Fruit fly (Drosophila melanogaster) whole organism, embryonic: ENCODE measurements around the gene Ada1-2.

Source experiments
- CG10147 ChIP-seq: fragments of 200-800 bp; sonication (Bioruptor generic); optimal IDR thresholded peaks from 2 replicates; lab custom pipeline; 2019; ENCODE audit warnings: missing biosample characterization, mild to moderate bottlenecking, missing genetic modification characterization, moderate library complexity
- CG10209 ChIP-seq: fragments of 200-800 bp; sonication (Bioruptor generic); optimal IDR thresholded peaks from 3 replicates; lab custom pipeline; 2017; ENCODE audit warnings: missing biosample characterization, mild to moderate bottlenecking, missing genetic modification characterization, missing genetic modification reagents
- CG10321 ChIP-seq: fragments of 200-800 bp; sonication (Bioruptor generic); IDR thresholded peaks from 2 replicates; pipeline ENCODE4 v1.3.6; 2022; ENCODE audit warnings: missing biosample characterization, missing genetic modification characterization
- CG10431 ChIP-seq: fragments of 200-800 bp; sonication (Bioruptor generic); optimal IDR thresholded peaks from 3 replicates; lab custom pipeline; 2018; ENCODE audit warnings: missing biosample characterization, mild to moderate bottlenecking, missing genetic modification characterization
- CG14965 ChIP-seq: fragments of 200-800 bp; sonication (Bioruptor generic); optimal IDR thresholded peaks from 2 replicates; lab custom pipeline; 2016; ENCODE audit warnings: missing biosample characterization, missing genetic modification characterization, borderline replicate concordance
- CG18476 ChIP-seq: fragments of 200-800 bp; sonication (Bioruptor generic); optimal IDR thresholded peaks from 2 replicates; lab custom pipeline; 2016; ENCODE audit warnings: missing biosample characterization, mild to moderate bottlenecking, missing genetic modification characterization
- CG2202 ChIP-seq: fragments of 200-800 bp; sonication (Bioruptor generic); optimal IDR thresholded peaks from 2 replicates; lab custom pipeline; 2018; ENCODE audit warnings: missing biosample characterization, mild to moderate bottlenecking, missing genetic modification characterization
- CG2712 ChIP-seq: fragments of 200-800 bp; optimal IDR thresholded peaks from 3 replicates; lab custom pipeline; 2019; ENCODE audit warnings: missing biosample characterization, mild to moderate bottlenecking, missing genetic modification characterization, moderate library complexity
- CG31224 ChIP-seq: fragments of 200-800 bp; sonication (Bioruptor generic); IDR thresholded peaks from 2 replicates; pipeline ENCODE4 v1.3.6; 2022; ENCODE audit warnings: missing biosample characterization, missing genetic modification characterization
- CG32772 ChIP-seq: fragments of 200-800 bp; sonication (Bioruptor generic); IDR thresholded peaks from 2 replicates; pipeline ENCODE4 v1.3.6; 2022; ENCODE audit warnings: missing biosample characterization, missing genetic modification characterization
- CG34376 ChIP-seq: fragments of 200-800 bp; sonication (Bioruptor generic); optimal IDR thresholded peaks from 2 replicates; lab custom pipeline; 2018; ENCODE audit warnings: missing biosample characterization, mild to moderate bottlenecking, missing genetic modification characterization
- CG3847 ChIP-seq: fragments of 200-800 bp; sonication (Bioruptor generic); IDR thresholded peaks from 2 replicates; pipeline ENCODE4 v1.3.6; 2022; ENCODE audit warnings: missing biosample characterization, missing genetic modification characterization
- CG42726 ChIP-seq: fragments of 200-800 bp; sonication (Bioruptor generic); IDR thresholded peaks from 2 replicates; pipeline ENCODE4 v1.3.6; 2022; ENCODE audit warnings: missing biosample characterization, missing genetic modification characterization; ENCODE audit not compliant: partially characterized antibody
- CG6689 ChIP-seq: fragments of 200-800 bp; sonication (Bioruptor generic); IDR thresholded peaks from 2 replicates; pipeline ENCODE4 v1.3.6; 2022; ENCODE audit warnings: missing biosample characterization, missing genetic modification characterization
- CG7357 ChIP-seq: fragments of 200-800 bp; sonication (Bioruptor generic); IDR thresholded peaks from 3 replicates; pipeline ENCODE4 v1.3.6; 2022; ENCODE audit warnings: missing biosample characterization, missing genetic modification characterization
- CG8924 ChIP-seq: fragments of 200-800 bp; optimal IDR thresholded peaks from 3 replicates; lab custom pipeline; 2019; ENCODE audit warnings: missing biosample characterization, mild to moderate bottlenecking, missing genetic modification characterization, moderate library complexity
- CHES-1-like ChIP-seq: fragments of 200-800 bp; sonication (Bioruptor generic); optimal IDR thresholded peaks from 2 replicates; lab custom pipeline; 2016; ENCODE audit warnings: missing biosample characterization, missing genetic modification characterization
- CoRest ChIP-seq: fragments of 200-800 bp; sonication (Bioruptor generic); optimal IDR thresholded peaks from 3 replicates; lab custom pipeline; 2018; ENCODE audit warnings: missing biosample characterization, mild to moderate bottlenecking, missing genetic modification characterization, moderate library complexity
- Eip74EF ChIP-seq, 2 experiments: fragments of 200-800 bp in 1 of 2; fragments of >200 bp in 1 of 2; sonication (Bioruptor generic) in 1 of 2; optimal IDR thresholded peaks; 2 replicates each; lab custom pipeline; 2017 to 2019; ENCODE audit warnings: missing biosample characterization in 2 of 2, missing genetic modification characterization in 2 of 2, mild to moderate bottlenecking in 1 of 2, moderate library complexity in 1 of 2
- Gug ChIP-seq: fragments of 200-800 bp; sonication (Bioruptor generic); IDR thresholded peaks from 4 replicates; pipeline ENCODE4 v1.3.6; 2022; ENCODE audit warnings: missing biosample characterization, missing genetic modification characterization
- HHEX ChIP-seq: fragments of 200-800 bp; sonication (Bioruptor generic); optimal IDR thresholded peaks from 3 replicates; lab custom pipeline; 2017; ENCODE audit warnings: missing biosample characterization, mild to moderate bottlenecking, missing genetic modification characterization, missing genetic modification reagents
- Hand ChIP-seq: fragments of 200-800 bp; sonication (Bioruptor generic); optimal IDR thresholded peaks from 2 replicates; lab custom pipeline; 2017; ENCODE audit warnings: mild to moderate bottlenecking, missing biosample characterization, missing genetic modification reagents, missing genetic modification characterization
- Hsf ChIP-seq: fragments of 200-800 bp; sonication (Bioruptor generic); optimal IDR thresholded peaks from 3 replicates; lab custom pipeline; 2016; ENCODE audit warnings: missing biosample characterization, missing genetic modification characterization
- Max ChIP-seq: fragments of 200-800 bp; sonication (Bioruptor generic); optimal IDR thresholded peaks from 2 replicates; lab custom pipeline; 2016; ENCODE audit warnings: missing biosample characterization, mild to moderate bottlenecking, missing genetic modification characterization
- Sin3A ChIP-seq: fragments of >200 bp; optimal IDR thresholded peaks from 2 replicates; lab custom pipeline; 2018
- Stat92E ChIP-seq, 3 experiments: fragments of >200 bp in 2 of 3; fragments of 200-800 bp in 1 of 3; sonication (Bioruptor generic) in 1 of 3; optimal IDR thresholded peaks; 2 replicates each; lab custom pipeline; 2017 to 2019; ENCODE audit warnings: missing biosample characterization in 3 of 3, missing genetic modification characterization in 3 of 3, mild to moderate bottlenecking in 1 of 3, moderate library complexity in 1 of 3
- aop ChIP-seq: fragments of 200-800 bp; sonication (Bioruptor generic); IDR thresholded peaks from 2 replicates; pipeline ENCODE4 v1.3.6; 2022; ENCODE audit warnings: missing biosample characterization, missing genetic modification characterization
- ap ChIP-seq: fragments of 200-800 bp; sonication (Bioruptor generic); IDR thresholded peaks from 2 replicates; pipeline ENCODE4 v1.3.6; 2022; ENCODE audit warnings: missing biosample characterization, missing genetic modification characterization
- bcd ChIP-seq: fragments of 200-800 bp; sonication (Bioruptor generic); optimal IDR thresholded peaks from 2 replicates; lab custom pipeline; 2017; ENCODE audit warnings: missing biosample characterization, mild to moderate bottlenecking, missing genetic modification characterization
- bigmax ChIP-seq: fragments of 200-800 bp; sonication (Bioruptor generic); optimal IDR thresholded peaks from 2 replicates; lab custom pipeline; 2018; ENCODE audit warnings: missing biosample characterization, mild to moderate bottlenecking, missing genetic modification characterization
- br ChIP-seq: fragments of >200 bp; optimal IDR thresholded peaks from 2 replicates; lab custom pipeline; 2017
- chn ChIP-seq: fragments of 200-800 bp; sonication (Bioruptor generic); optimal IDR thresholded peaks from 2 replicates; lab custom pipeline; 2016; ENCODE audit warnings: missing biosample characterization, missing genetic modification characterization
- dati ChIP-seq: fragments of 200-800 bp; sonication (Bioruptor generic); IDR thresholded peaks from 2 replicates; pipeline ENCODE4 v1.3.6; 2022; ENCODE audit warnings: missing biosample characterization, missing genetic modification characterization
- dm ChIP-seq: fragments of 200-800 bp; sonication (Bioruptor generic); optimal IDR thresholded peaks from 3 replicates; lab custom pipeline; 2016; ENCODE audit warnings: missing biosample characterization, missing genetic modification characterization
- dmrt11E ChIP-seq: fragments of 200-800 bp; sonication (Bioruptor generic); optimal IDR thresholded peaks from 3 replicates; lab custom pipeline; 2018; ENCODE audit warnings: missing biosample characterization, mild to moderate bottlenecking, missing genetic modification characterization, moderate library complexity
- eyg ChIP-seq: fragments of 200-800 bp; sonication (Bioruptor generic); optimal IDR thresholded peaks from 3 replicates; lab custom pipeline; 2016; ENCODE audit warnings: missing biosample characterization, missing genetic modification characterization
- ftz-f1 ChIP-seq: fragments of 200-800 bp; sonication (Bioruptor generic); optimal IDR thresholded peaks from 2 replicates; lab custom pipeline; 2016; ENCODE audit warnings: missing biosample characterization, missing genetic modification characterization
- ham ChIP-seq: fragments of 200-800 bp; sonication (Bioruptor generic); IDR thresholded peaks from 2 replicates; pipeline ENCODE4 v1.3.6; 2022; ENCODE audit warnings: missing biosample characterization, missing genetic modification characterization
- hbn ChIP-seq: fragments of 200-800 bp; sonication (Bioruptor generic); IDR thresholded peaks from 2 replicates; pipeline ENCODE4 v1.3.6; 2022; ENCODE audit warnings: missing biosample characterization, missing genetic modification characterization; ENCODE audit not compliant: partially characterized antibody
- hkb ChIP-seq, 2 experiments: fragments of 200-800 bp in 1 of 2; fragments of >200 bp in 1 of 2; sonication (Bioruptor generic) in 1 of 2; IDR thresholded peaks in 1 of 2; optimal IDR thresholded peaks in 1 of 2; 2 replicates each; pipeline versions ENCODE4 v1.3.6 to Lab custom; 2017 to 2022; ENCODE audit warnings: missing biosample characterization in 1 of 2, missing genetic modification characterization in 1 of 2
- lab ChIP-seq: fragments of 200-800 bp; sonication (Bioruptor generic); optimal IDR thresholded peaks from 3 replicates; lab custom pipeline; 2017; ENCODE audit warnings: missing biosample characterization, missing genetic modification characterization, mild to moderate bottlenecking, moderate library complexity, missing genetic modification reagents
- mam ChIP-seq: fragments of 200-800 bp; sonication (Bioruptor generic); optimal IDR thresholded peaks from 3 replicates; lab custom pipeline; 2016; ENCODE audit warnings: missing biosample characterization, missing genetic modification characterization
- odd ChIP-seq: fragments of 200-800 bp; sonication (Bioruptor generic); optimal IDR thresholded peaks from 2 replicates; lab custom pipeline; 2017; ENCODE audit warnings: missing biosample characterization, mild to moderate bottlenecking, missing genetic modification characterization
- p53 ChIP-seq: fragments of 200-800 bp; sonication (Bioruptor generic); optimal IDR thresholded peaks from 2 replicates; lab custom pipeline; 2016; ENCODE audit warnings: missing biosample characterization, missing genetic modification characterization
- pita ChIP-seq: fragments of 200-800 bp; sonication (Bioruptor generic); optimal IDR thresholded peaks from 2 replicates; lab custom pipeline; 2017; ENCODE audit warnings: missing biosample characterization, mild to moderate bottlenecking, missing genetic modification characterization
- ranshi ChIP-seq: fragments of 200-800 bp; sonication (Bioruptor generic); IDR thresholded peaks from 2 replicates; pipeline ENCODE4 v1.3.6; 2022; ENCODE audit warnings: missing biosample characterization, missing genetic modification characterization
- sqz ChIP-seq: fragments of 200-800 bp; sonication (Bioruptor generic); optimal IDR thresholded peaks from 3 replicates; lab custom pipeline; 2018; ENCODE audit warnings: missing biosample characterization, mild to moderate bottlenecking, missing genetic modification characterization
- tap ChIP-seq: fragments of 200-800 bp; optimal IDR thresholded peaks from 3 replicates; lab custom pipeline; 2019; ENCODE audit warnings: missing biosample characterization, mild to moderate bottlenecking, missing genetic modification characterization, moderate library complexity
- vnd ChIP-seq: fragments of 200-800 bp; sonication (Bioruptor generic); IDR thresholded peaks from 3 replicates; pipeline ENCODE4 v1.3.6; 2022; ENCODE audit warnings: missing biosample characterization, missing genetic modification characterization; ENCODE audit not compliant: partially characterized antibody
- wdn ChIP-seq: fragments of 200-800 bp; sonication (Bioruptor generic); IDR thresholded peaks from 2 replicates; pipeline ENCODE4 v1.3.6; 2022; ENCODE audit warnings: missing biosample characterization, missing genetic modification characterization
- wek ChIP-seq: fragments of 200-800 bp; sonication (Bioruptor generic); optimal IDR thresholded peaks from 3 replicates; lab custom pipeline; 2018; ENCODE audit warnings: missing biosample characterization, mild to moderate bottlenecking, missing genetic modification characterization, moderate library complexity

Gene Ada1-2

DNA sequence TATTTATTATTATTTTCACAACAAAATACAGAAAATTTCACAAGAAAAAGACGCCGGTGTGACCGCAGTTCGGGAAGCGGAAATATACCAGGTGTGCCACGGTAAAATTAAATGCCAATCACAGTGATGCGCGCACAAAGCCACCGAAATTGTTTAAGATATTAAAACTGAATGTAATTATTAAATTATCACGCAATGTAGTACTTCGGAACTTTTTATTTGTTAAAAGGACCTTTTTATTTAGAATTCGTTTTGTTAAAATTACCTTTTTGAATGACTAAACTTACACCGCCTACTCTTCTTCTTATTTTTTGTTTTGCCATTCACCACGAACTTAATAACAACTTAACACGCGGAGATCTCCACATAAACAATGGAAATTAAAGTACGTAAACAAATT lies 4.8 kb upstream of the Ada1-2 start, which contains the start of the genes CG6686 and CG34163 (continued):
- TF ChIP-seq Gug: peak; percentile 45; the same call in 1 of the 4 replicates
- no peak for TF ChIP-seq ham
- peak; percentile 44 for TF ChIP-seq mam
- TF ChIP-seq tap: no peak
- peak; percentile 35 for TF ChIP-seq dmrt11E (tag; lab: Kevin White, UChicago)
- no peak for TF ChIP-seq CG7357 (GFP tag; lab: Robert Waterston, UW)
- no peak for TF ChIP-seq wdn (GFP tag; lab: Robert Waterston, UW)
- TF ChIP-seq Max (GFP tag; lab: Kevin White, UChicago): peak; percentile 78
- no peak for TF ChIP-seq wek (GFP tag; lab: Kevin White, UChicago)
- no peak for TF ChIP-seq ap (GFP tag; lab: Robert Waterston, UW)
- 0 out of 2 replicates have a peak, but pooled peaks have one; percentile 27 for TF ChIP-seq CG6689 (GFP tag; lab: Robert Waterston, UW)
- TF ChIP-seq CG2202: peak; percentile 2
- TF ChIP-seq br (lab: Kevin White, UChicago): no peak
- TF ChIP-seq CG14965 (GFP tag; lab: Kevin White, UChicago): no peak
- TF ChIP-seq CG10431 (GFP tag; lab: Kevin White, UChicago): no peak
- no peak for TF ChIP-seq aop
- no peak for TF ChIP-seq bcd
- no peak for TF ChIP-seq odd (GFP tag; lab: Kevin White, UChicago)
- TF ChIP-seq ftz-f1: peak; percentile 17
- TF ChIP-seq hbn: peak; percentile 27; the same call in 1 of the 2 replicates
- peak; percentile 17 for TF ChIP-seq CG34376 (GFP tag; lab: Kevin White, UChicago)
- no peak for TF ChIP-seq lab (GFP tag; lab: Kevin White, UChicago)
- no peak for TF ChIP-seq pita (GFP tag; lab: Kevin White, UChicago)
- no peak for TF ChIP-seq p53 (GFP tag; lab: Kevin White, UChicago)
- no peak for TF ChIP-seq ranshi (GFP tag; lab: Robert Waterston, UW)
- TF ChIP-seq Eip74EF (GFP tag; optimal IDR thresholded peaks at IDR 0.05; lab: Kevin White, UChicago): no peak
- peak; percentile 62 for TF ChIP-seq CoRest
- no peak for TF ChIP-seq eyg
- TF ChIP-seq chn (GFP tag; lab: Kevin White, UChicago): peak; percentile 21
- TF ChIP-seq CG10209 (GFP tag; lab: Kevin White, UChicago): no peak
- no peak for TF ChIP-seq bigmax (GFP tag; lab: Kevin White, UChicago)
- no peak for TF ChIP-seq CG32772
- peak; percentile 64 for TF ChIP-seq Hsf (GFP tag; lab: Kevin White, UChicago)
- TF ChIP-seq Sin3A (lab: Kevin White, UChicago): peak; percentile 59
- peak; percentile 63 for TF ChIP-seq CHES-1-like (GFP tag; lab: Kevin White, UChicago)
- TF ChIP-seq CG10321 (GFP tag; lab: Robert Waterston, UW): no peak
- TF ChIP-seq dm: peak; percentile 92
- TF ChIP-seq CG42726 (GFP tag; lab: Robert Waterston, UW): no peak
- no peak for TF ChIP-seq vnd (GFP tag; lab: Robert Waterston, UW)
- no peak for TF ChIP-seq sqz
- 0 out of 2 replicates have a peak, but pooled peaks have one; percentile 24 for TF ChIP-seq CG3847 (GFP tag; lab: Robert Waterston, UW)
- no peak for TF ChIP-seq Hand (GFP tag; lab: Kevin White, UChicago)
- TF ChIP-seq hkb (optimal IDR thresholded peaks at IDR 0.05; lab: Kevin White, UChicago): no peak
- no peak for TF ChIP-seq hkb (GFP tag; IDR thresholded peaks at IDR 0.05; lab: Robert Waterston, UW)
- no peak for TF ChIP-seq CG31224
- no peak for TF ChIP-seq HHEX (GFP tag; lab: Kevin White, UChicago)
- TF ChIP-seq CG18476: peak; percentile 35
- TF ChIP-seq CG10147 (GFP tag; lab: Kevin White, UChicago): peak; percentile 28
- peak in 1 of 3 experiments; percentile 38 for TF ChIP-seq Stat92E (GFP tag; optimal IDR thresholded peaks at IDR 0.05; lab: Kevin White, UChicago)
- no peak for TF ChIP-seq dati (GFP tag; lab: Robert Waterston, UW)
- peak; percentile 64 for TF ChIP-seq CG8924 (tag; lab: Kevin White, UChicago)
- TF ChIP-seq CG2712 (tag; lab: Kevin White, UChicago): peak; percentile 65
